Fruit fly (Drosophila melanogaster): ENCODE measurements around the gene mtSSB.

The mtSSB gene

DNA sequence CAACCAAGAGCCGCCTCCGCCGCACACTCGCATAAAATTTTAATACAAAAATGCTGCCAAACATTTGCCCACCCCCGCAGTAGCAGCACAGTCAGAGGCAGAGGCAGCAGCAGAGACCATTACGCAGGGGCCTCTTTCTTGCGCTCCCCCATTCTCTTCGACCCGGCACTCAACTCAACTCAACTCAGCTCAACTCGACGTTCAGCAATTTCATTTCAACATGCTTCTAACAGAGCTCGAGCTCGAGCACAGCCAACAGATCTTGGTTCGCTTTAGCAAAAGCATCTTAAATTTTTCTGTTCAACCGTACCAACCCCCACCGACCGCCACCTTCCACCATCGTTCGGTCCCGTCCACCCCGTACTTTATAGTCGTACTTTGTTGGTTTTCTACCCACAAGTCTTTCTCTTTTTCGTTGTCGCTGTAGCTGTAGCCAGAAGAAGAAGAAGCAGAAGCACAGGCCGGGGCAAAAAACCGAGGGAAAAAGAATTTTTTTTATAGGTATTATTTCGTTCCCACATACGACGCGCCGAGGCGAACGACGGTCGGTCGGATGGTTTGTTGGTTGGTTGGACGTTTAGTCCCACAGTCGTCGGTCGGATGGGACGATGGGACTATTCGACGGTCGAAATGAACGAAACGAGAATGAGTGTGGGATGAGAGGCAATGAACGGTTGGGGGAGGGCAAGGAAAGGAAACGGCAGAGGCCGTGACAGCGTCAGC is 30.3 kb upstream of the mtSSB start:
- TF ChIP-seq CG4496 (GFP tag; IDR thresholded peaks at IDR 0.05), result no peak
- TF ChIP-seq CG17806 (tag; optimal IDR thresholded peaks at IDR 0.05), result no peak
- TF ChIP-seq gl (tag; optimal IDR thresholded peaks at IDR 0.05), result no peak
- TF ChIP-seq CG32121 (GFP tag; IDR thresholded peaks at IDR 0.05), result no peak
- TF ChIP-seq CG13204 (GFP tag; optimal IDR thresholded peaks at IDR 0.05), result peak; percentile 76
- peak; percentile 96 for TF ChIP-seq EcR (GFP tag; optimal IDR thresholded peaks at IDR 0.05)
- TF ChIP-seq CG12605 (GFP tag; IDR thresholded peaks at IDR 0.05), result no peak
- no peak for TF ChIP-seq Ets98B (GFP tag; IDR thresholded peaks at IDR 0.05)

DNA sequence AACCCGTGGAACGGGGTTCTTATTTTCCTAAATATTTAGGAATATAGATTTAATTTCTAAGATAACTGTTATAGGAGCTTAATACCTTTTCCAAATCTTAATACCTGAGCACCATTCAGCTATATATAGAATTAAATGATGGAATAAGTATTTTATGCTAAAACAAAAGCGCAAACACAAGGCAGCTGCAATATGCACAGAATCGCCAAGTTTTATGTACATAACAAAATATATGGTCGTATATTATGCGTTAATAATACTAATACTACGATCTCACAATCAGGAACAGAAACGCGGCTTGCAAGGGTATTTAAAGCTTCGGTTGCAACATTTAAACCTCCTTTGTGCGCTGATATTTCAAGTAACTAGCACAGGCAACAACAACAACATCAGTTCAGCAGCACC is 29.7 kb upstream of the mtSSB start:
- TF ChIP-seq EcR (GFP tag; optimal IDR thresholded peaks at IDR 0.05) (no peak), CG12605 (GFP tag; IDR thresholded peaks at IDR 0.05) (no peak), CG32121 (GFP tag; IDR thresholded peaks at IDR 0.05) (no peak), CG14655 (GFP tag; optimal IDR thresholded peaks at IDR 0.05) (peak; percentile 92), CG17806 (tag; optimal IDR thresholded peaks at IDR 0.05) (peak; percentile 88), CG8301 (tag; optimal IDR thresholded peaks at IDR 0.05) (peak; percentile 86), Ets98B (GFP tag; IDR thresholded peaks at IDR 0.05) (no peak), CG8159 (tag; optimal IDR thresholded peaks at IDR 0.05) (peak; percentile 95), Pif1A (GFP tag; optimal IDR thresholded peaks at IDR 0.05) (peak; percentile 81), D1 (tag; optimal IDR thresholded peaks at IDR 0.05) (peak; percentile 83), CG10348 (GFP tag; IDR thresholded peaks at IDR 0.05) (no peak), gl (tag; optimal IDR thresholded peaks at IDR 0.05) (peak; percentile 27), CG4496 (GFP tag; IDR thresholded peaks at IDR 0.05) (no peak), Pif1B (GFP tag; optimal IDR thresholded peaks at IDR 0.05) (peak; percentile 90), CG9948 (tag; optimal IDR thresholded peaks at IDR 0.05) (peak; percentile 93), Snoo (tag; optimal IDR thresholded peaks at IDR 0.05) (peak; percentile 87), CG13204 (GFP tag; optimal IDR thresholded peaks at IDR 0.05) (no peak), fd96Ca (GFP tag; IDR thresholded peaks at IDR 0.05) (no peak), CG15710 (tag; optimal IDR thresholded peaks at IDR 0.05) (peak; percentile 90), CG34367 (tag; optimal IDR thresholded peaks at IDR 0.05) (peak; percentile 83), rn (GFP tag; IDR thresholded peaks at IDR 0.05) (no peak)

DNA sequence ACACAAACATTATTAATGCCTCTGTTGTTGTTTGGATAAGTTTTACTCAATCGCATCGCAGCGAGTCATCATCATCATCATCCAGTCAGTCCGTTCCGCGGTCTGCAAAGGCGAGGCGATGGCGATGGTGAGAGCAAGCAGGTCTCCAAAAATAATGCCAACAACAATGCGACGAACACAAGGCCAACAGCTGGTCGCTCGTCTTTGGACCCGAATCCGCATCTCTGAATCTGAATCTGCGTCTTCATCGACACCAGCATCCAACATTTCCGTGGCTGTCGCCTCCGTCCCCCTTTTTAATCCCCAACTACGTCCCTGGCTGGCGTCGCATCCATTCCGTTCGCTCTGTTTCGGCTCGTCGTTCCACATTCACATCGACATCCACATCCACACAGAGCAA is 29.2 kb upstream of the mtSSB start:
- TF ChIP-seq EcR (GFP tag; optimal IDR thresholded peaks at IDR 0.05) (peak; percentile 66), CG13204 (GFP tag; optimal IDR thresholded peaks at IDR 0.05) (peak; percentile 90), CG8159 (tag; optimal IDR thresholded peaks at IDR 0.05) (no peak), CG12605 (GFP tag; IDR thresholded peaks at IDR 0.05) (no peak)

DNA sequence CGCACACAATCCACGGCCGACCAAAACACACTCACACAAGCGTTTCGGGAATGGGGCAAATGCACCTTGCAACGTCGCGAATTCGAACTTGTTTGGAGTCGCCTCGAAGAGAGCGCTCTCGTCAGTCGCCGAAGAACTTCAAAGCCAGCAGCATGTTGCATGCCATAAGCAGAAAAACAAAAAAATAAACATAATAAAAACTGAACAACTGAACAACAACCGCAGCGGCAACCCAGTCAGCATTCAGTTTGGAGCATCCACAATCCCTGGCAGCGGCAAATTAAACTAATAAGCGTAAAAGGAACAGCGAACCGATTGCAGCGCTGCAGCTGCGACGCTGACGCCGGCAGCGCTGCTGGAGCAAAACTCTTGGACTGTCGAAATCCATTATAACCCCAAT is 27.5 kb upstream of the mtSSB start:
- peak; percentile 65 for TF ChIP-seq CG13204 (GFP tag; optimal IDR thresholded peaks at IDR 0.05)
- no peak for TF ChIP-seq CG12605 (GFP tag; IDR thresholded peaks at IDR 0.05)
- peak; percentile 52 for TF ChIP-seq gl (tag; optimal IDR thresholded peaks at IDR 0.05)
- TF ChIP-seq EcR (GFP tag; optimal IDR thresholded peaks at IDR 0.05), result peak; percentile 4

DNA sequence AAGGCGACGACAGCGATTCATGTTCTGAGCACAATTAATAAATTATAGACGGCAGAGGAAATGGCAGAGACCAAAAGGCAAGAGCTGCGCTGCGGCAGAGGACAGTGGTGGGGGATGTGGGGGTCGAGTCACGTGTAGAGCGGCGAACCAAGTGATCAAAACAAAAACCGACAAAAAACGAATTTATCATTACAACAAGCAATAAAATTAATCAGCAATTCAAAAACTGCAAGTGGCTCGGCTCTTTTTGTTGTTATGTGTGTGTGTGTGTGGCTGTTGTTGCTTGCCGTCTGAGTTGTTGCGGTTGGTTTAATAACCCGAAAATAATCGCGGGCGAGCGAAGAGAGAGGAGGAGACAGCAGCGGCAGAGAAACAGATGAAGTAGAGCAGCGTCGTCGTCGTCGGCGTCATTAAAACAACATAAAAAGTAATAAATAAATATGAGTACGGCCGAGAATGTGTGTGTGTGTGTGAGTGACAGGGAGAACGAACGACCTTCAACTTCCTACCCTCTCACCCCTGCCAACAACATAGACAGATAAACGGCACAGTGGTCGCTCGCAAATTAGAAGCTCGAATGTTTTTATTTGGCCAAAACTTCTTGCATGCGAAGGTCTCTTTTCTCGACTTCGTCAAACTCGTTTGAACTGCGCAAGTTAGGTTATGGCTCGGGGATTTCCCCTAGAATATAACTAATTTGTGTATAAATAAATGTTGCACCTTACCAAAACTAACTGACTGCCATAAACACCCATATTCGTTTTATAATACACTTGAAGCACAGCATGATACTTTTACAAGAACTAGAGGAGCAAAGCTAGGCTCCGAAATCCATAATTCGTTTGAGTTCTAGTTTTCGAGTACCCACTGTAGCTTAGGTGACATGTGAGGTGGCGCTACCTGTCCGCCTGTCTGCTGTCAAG is 26.6 kb upstream of the mtSSB start:
- TF ChIP-seq D1 (tag; optimal IDR thresholded peaks at IDR 0.05) (no peak), Pif1B (GFP tag; optimal IDR thresholded peaks at IDR 0.05) (peak; percentile 56), Ets98B (GFP tag; IDR thresholded peaks at IDR 0.05) (no peak), CG8159 (tag; optimal IDR thresholded peaks at IDR 0.05) (peak; percentile 79), CG14655 (GFP tag; optimal IDR thresholded peaks at IDR 0.05) (peak; percentile 82), fd96Ca (GFP tag; IDR thresholded peaks at IDR 0.05) (no peak), CG4496 (GFP tag; IDR thresholded peaks at IDR 0.05) (no peak), CG17806 (tag; optimal IDR thresholded peaks at IDR 0.05) (peak; percentile 62), EcR (GFP tag; optimal IDR thresholded peaks at IDR 0.05) (peak; percentile 91), Pif1A (GFP tag; optimal IDR thresholded peaks at IDR 0.05) (peak; percentile 80), Snoo (tag; optimal IDR thresholded peaks at IDR 0.05) (peak; percentile 48), CG13204 (GFP tag; optimal IDR thresholded peaks at IDR 0.05) (peak; percentile 35), rn (GFP tag; IDR thresholded peaks at IDR 0.05) (no peak), CG15710 (tag; optimal IDR thresholded peaks at IDR 0.05) (peak; percentile 72), CG9948 (tag; optimal IDR thresholded peaks at IDR 0.05) (peak; percentile 70), CG34367 (tag; optimal IDR thresholded peaks at IDR 0.05) (peak; percentile 41), CG8301 (tag; optimal IDR thresholded peaks at IDR 0.05) (peak; percentile 75), CG32121 (GFP tag; IDR thresholded peaks at IDR 0.05) (no peak)

DNA sequence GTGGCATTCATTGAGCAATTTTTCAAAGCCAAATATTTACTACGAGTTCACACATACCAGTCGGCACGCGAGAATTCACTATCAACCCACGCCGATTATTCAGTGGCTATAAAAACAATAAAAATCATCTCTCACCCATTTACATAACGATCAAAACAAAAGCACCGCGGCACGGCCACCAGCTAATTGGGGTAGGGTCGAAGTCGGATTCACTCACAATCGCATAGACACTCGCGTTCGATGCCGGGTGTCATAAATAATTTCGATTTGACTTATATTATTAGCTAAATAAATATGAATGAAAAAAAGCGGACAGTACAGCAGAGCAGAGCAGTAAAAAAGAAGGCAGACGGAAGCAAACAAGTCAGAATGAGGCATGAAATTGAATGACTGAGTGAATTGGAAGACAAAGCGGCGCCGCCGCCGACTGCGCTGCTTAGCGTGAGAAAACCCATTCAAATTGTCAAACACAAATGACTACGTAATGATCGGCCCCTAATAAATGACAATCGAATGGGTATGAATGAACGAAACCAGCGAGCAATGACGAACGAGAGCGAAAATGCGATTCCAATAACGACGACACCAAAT is 25.1 kb upstream of the mtSSB start:
- TF ChIP-seq CG14655 (GFP tag; optimal IDR thresholded peaks at IDR 0.05), result no peak
- no peak for TF ChIP-seq CG8159 (tag; optimal IDR thresholded peaks at IDR 0.05)
- TF ChIP-seq CG15710 (tag; optimal IDR thresholded peaks at IDR 0.05), result no peak
- no peak for TF ChIP-seq Ets98B (GFP tag; IDR thresholded peaks at IDR 0.05)
- no peak for TF ChIP-seq CG9948 (tag; optimal IDR thresholded peaks at IDR 0.05)
- TF ChIP-seq CG32121 (GFP tag; IDR thresholded peaks at IDR 0.05), result no peak
- TF ChIP-seq CG8301 (tag; optimal IDR thresholded peaks at IDR 0.05), result no peak
- no peak for TF ChIP-seq Pif1B (GFP tag; optimal IDR thresholded peaks at IDR 0.05)
- TF ChIP-seq CG12605 (GFP tag; IDR thresholded peaks at IDR 0.05), result no peak
- no peak for TF ChIP-seq CG10348 (GFP tag; IDR thresholded peaks at IDR 0.05)
- TF ChIP-seq CG34367 (tag; optimal IDR thresholded peaks at IDR 0.05), result no peak
- TF ChIP-seq CG13204 (GFP tag; optimal IDR thresholded peaks at IDR 0.05), result no peak
- TF ChIP-seq Snoo (tag; optimal IDR thresholded peaks at IDR 0.05), result no peak
- TF ChIP-seq gl (tag; optimal IDR thresholded peaks at IDR 0.05), result no peak
- no peak for TF ChIP-seq D1 (tag; optimal IDR thresholded peaks at IDR 0.05)
- no peak for TF ChIP-seq EcR (GFP tag; optimal IDR thresholded peaks at IDR 0.05)
- TF ChIP-seq CG17806 (tag; optimal IDR thresholded peaks at IDR 0.05), result no peak
- no peak for TF ChIP-seq CG4496 (GFP tag; IDR thresholded peaks at IDR 0.05)
- no peak for TF ChIP-seq rn (GFP tag; IDR thresholded peaks at IDR 0.05)

Measured in whole organism, pupa.